Worm (Caenorhabditis elegans) whole organism, L4 larva: Measurements from ENCODE around the gene ecps-2.

Experiments used
- T26A8.4 ChIP-seq: fragments of 200-800 bp; sonication (Bioruptor generic); IDR thresholded peaks from 2 replicates; pipeline ENCODE4 v1.3.6; 2022; ENCODE audit warnings: missing genetic modification characterization, missing compliant biosample characterization
- Y48G9A.11 ChIP-seq: fragments of 200-800 bp; sonication (Bioruptor generic); IDR thresholded peaks from 2 replicates; pipeline ENCODE4 v1.3.6; 2022; ENCODE audit warnings: missing genetic modification reagents, missing genetic modification characterization, missing compliant biosample characterization
- aha-1 ChIP-seq: fragments of 150-350 bp; peaks from one replicate; lab custom pipeline; 2014; ENCODE audit warnings: missing biosample characterization, missing genetic modification characterization
- aly-2 ChIP-seq: sonication (generic microtip); optimal IDR thresholded peaks from 2 replicates; lab custom pipeline; 2018; ENCODE audit warnings: missing biosample characterization, missing genetic modification characterization
- arid-1 ChIP-seq: fragments of 200-800 bp; sonication (Bioruptor generic); conservative IDR thresholded peaks from 2 replicates; pipeline ENCODE4 v1.3.6; 2022; ENCODE audit warnings: missing genetic modification reagents, missing genetic modification characterization, missing compliant biosample characterization
- ceh-20 ChIP-seq: fragments of 200-800 bp; sonication (Bioruptor generic); IDR thresholded peaks from 2 replicates; pipeline ENCODE4 v1.3.6; 2022; ENCODE audit warnings: missing genetic modification reagents, missing genetic modification characterization, missing compliant biosample characterization
- ceh-32 ChIP-seq: sonication (generic microtip); optimal IDR thresholded peaks from 2 replicates; lab custom pipeline; 2016; ENCODE audit warnings: mild to moderate bottlenecking, missing genetic modification characterization, missing compliant biosample characterization; ENCODE audit not compliant: poor library complexity
- ceh-44 ChIP-seq: fragments of 200-800 bp; sonication (Bioruptor generic); IDR thresholded peaks from 2 replicates; pipeline ENCODE4 v1.3.6; 2022; ENCODE audit warnings: missing genetic modification reagents, missing genetic modification characterization, missing compliant biosample characterization
- ces-1 ChIP-seq: fragments of 150-350 bp; sonication (generic microtip); optimal IDR thresholded peaks from 4 replicates; lab custom pipeline; 2014; ENCODE audit warnings: missing biosample characterization, missing genetic modification reagents, missing genetic modification characterization
- ctbp-1 ChIP-seq: fragments of 200-800 bp; sonication (Bioruptor generic); IDR thresholded peaks from 2 replicates; pipeline ENCODE4 v1.3.6; 2022; ENCODE audit warnings: missing genetic modification reagents, missing genetic modification characterization, missing compliant biosample characterization
- daf-12 ChIP-seq: fragments of 150-350 bp; optimal IDR thresholded peaks from 2 replicates; lab custom pipeline; 2014; ENCODE audit warnings: missing biosample characterization, missing genetic modification reagents, missing genetic modification characterization
- dmd-9 ChIP-seq: fragments of 200-800 bp; sonication (Bioruptor generic); IDR thresholded peaks from 2 replicates; pipeline ENCODE4 v1.3.6; 2022; ENCODE audit warnings: missing genetic modification reagents, missing genetic modification characterization, missing compliant biosample characterization
- dpl-1 ChIP-seq: fragments of 150-350 bp; optimal IDR thresholded peaks from 2 replicates; lab custom pipeline; 2014; ENCODE audit warnings: missing biosample characterization, missing genetic modification reagents, missing genetic modification characterization
- egl-27 ChIP-seq: sonication (generic microtip); optimal IDR thresholded peaks from 3 replicates; lab custom pipeline; 2017; ENCODE audit warnings: missing biosample characterization, missing genetic modification reagents, missing genetic modification characterization
- egl-43 ChIP-seq: fragments of 200-800 bp; sonication (Bioruptor generic); IDR thresholded peaks from 2 replicates; pipeline ENCODE4 v1.3.6; 2022; ENCODE audit warnings: missing genetic modification reagents, missing genetic modification characterization, missing compliant biosample characterization
- fkh-10 ChIP-seq: fragments of 150-350 bp; optimal IDR thresholded peaks from 2 replicates; lab custom pipeline; 2014; ENCODE audit warnings: missing biosample characterization, missing genetic modification reagents, missing genetic modification characterization
- gei-8 ChIP-seq: fragments of 200-800 bp; sonication (Bioruptor generic); optimal IDR thresholded peaks from 2 replicates; lab custom pipeline; 2018; ENCODE audit warnings: mild to moderate bottlenecking, missing genetic modification characterization, missing compliant biosample characterization
- hlh-30 ChIP-seq: sonication (generic microtip); optimal IDR thresholded peaks from 2 replicates; lab custom pipeline; 2017; ENCODE audit warnings: antibody characterized with exemption, mild to moderate bottlenecking, missing genetic modification characterization, missing compliant biosample characterization; ENCODE audit not compliant: insufficient read depth
- hmg-1.1 ChIP-seq: fragments of 200-800 bp; sonication (Bioruptor generic); IDR thresholded peaks from 2 replicates; pipeline ENCODE4 v1.3.6; 2022; ENCODE audit warnings: missing genetic modification reagents, missing genetic modification characterization, missing compliant biosample characterization
- lir-3 ChIP-seq: sonication (generic microtip); optimal IDR thresholded peaks from 2 replicates; lab custom pipeline; 2016; ENCODE audit warnings: mild to moderate bottlenecking, missing genetic modification characterization, missing compliant biosample characterization
- lsy-2 ChIP-seq, 2 experiments: fragments of 150-350 bp in 1 of 2; sonication (generic microtip) in 1 of 2; optimal IDR thresholded peaks; 2 replicates each; lab custom pipeline; 2014 to 2017; ENCODE audit warnings: missing biosample characterization in 2 of 2, missing genetic modification characterization in 2 of 2
- mdl-1 ChIP-seq, 2 experiments: fragments of 150-350 bp in 1 of 2; sonication (generic microtip) in 1 of 2; optimal IDR thresholded peaks; 2 replicates each; lab custom pipeline; 2014 to 2017; ENCODE audit warnings: missing biosample characterization in 2 of 2, missing genetic modification characterization in 2 of 2
- mep-1 ChIP-seq: fragments of 150-350 bp; sonication (generic microtip); optimal IDR thresholded peaks from 3 replicates; lab custom pipeline; 2014; ENCODE audit warnings: missing biosample characterization, missing genetic modification characterization
- mes-2 ChIP-seq: sonication (generic microtip); optimal IDR thresholded peaks from 2 replicates; lab custom pipeline; 2016; ENCODE audit warnings: missing genotype, mild to moderate bottlenecking, missing genetic modification characterization, missing compliant biosample characterization; ENCODE audit not compliant: poor library complexity, severe bottlenecking
- nhr-11 ChIP-seq: fragments of 150-350 bp; optimal IDR thresholded peaks from 2 replicates; lab custom pipeline; 2014; ENCODE audit warnings: missing biosample characterization, missing genetic modification characterization
- nhr-111 ChIP-seq: fragments of 200-800 bp; sonication (Bioruptor generic); optimal IDR thresholded peaks from 2 replicates; lab custom pipeline; 2018; ENCODE audit warnings: mild to moderate bottlenecking, missing genetic modification characterization, missing compliant biosample characterization
- nhr-6 ChIP-seq: fragments of 150-350 bp; optimal IDR thresholded peaks from 2 replicates; lab custom pipeline; 2014; ENCODE audit warnings: missing biosample characterization, missing genetic modification characterization
- rbr-2 ChIP-seq: sonication (generic microtip); optimal IDR thresholded peaks from 2 replicates; lab custom pipeline; 2016; ENCODE audit warnings: missing genotype, missing genetic modification characterization, missing compliant biosample characterization
- saeg-2 ChIP-seq: fragments of 200-800 bp; sonication (Bioruptor generic); IDR thresholded peaks from 2 replicates; pipeline ENCODE4 v1.3.6; 2022; ENCODE audit warnings: missing genetic modification reagents, missing genetic modification characterization, missing compliant biosample characterization
- sdz-12 ChIP-seq: fragments of 200-800 bp; sonication (Bioruptor generic); optimal IDR thresholded peaks from 2 replicates; lab custom pipeline; 2018; ENCODE audit warnings: mild to moderate bottlenecking, missing genetic modification characterization, missing compliant biosample characterization
- set-16 ChIP-seq: fragments of 200-800 bp; sonication (Bioruptor generic); IDR thresholded peaks from 2 replicates; pipeline ENCODE4 v1.3.6; 2022; ENCODE audit warnings: missing genetic modification reagents, missing genetic modification characterization, missing compliant biosample characterization
- skn-1 ChIP-seq: fragments of 150-350 bp; optimal IDR thresholded peaks from 2 replicates; lab custom pipeline; 2014; ENCODE audit warnings: missing biosample characterization, missing genetic modification characterization
- spr-1 ChIP-seq: sonication (generic microtip); optimal IDR thresholded peaks from 2 replicates; lab custom pipeline; 2016; ENCODE audit warnings: mild to moderate bottlenecking, missing genetic modification characterization, missing compliant biosample characterization
- spr-3 ChIP-seq: fragments of 200-800 bp; sonication (Bioruptor generic); optimal IDR thresholded peaks from 2 replicates; lab custom pipeline; 2018; ENCODE audit warnings: mild to moderate bottlenecking, missing genetic modification characterization, missing compliant biosample characterization
- unc-62 ChIP-seq, 3 experiments: fragments of 150-350 bp in 1 of 3; sonication (generic microtip); optimal IDR thresholded peaks in 2 of 3; peaks in 1 of 3; 1 replicate in 1 of 3; 2 replicates in 2 of 3; lab custom pipeline; 2014 to 2017; ENCODE audit warnings: missing biosample characterization in 3 of 3, missing genetic modification characterization in 3 of 3, missing genetic modification reagents in 3 of 3, missing genotype in 1 of 3
- vab-7 ChIP-seq: fragments of 200-800 bp; sonication (Bioruptor generic); IDR thresholded peaks from 2 replicates; pipeline ENCODE4 v1.3.6; 2022; ENCODE audit warnings: missing genetic modification reagents, missing genetic modification characterization, missing compliant biosample characterization
- zag-1 ChIP-seq: fragments of 150-350 bp; optimal IDR thresholded peaks from 2 replicates; lab custom pipeline; 2014; ENCODE audit warnings: missing biosample characterization, missing genetic modification characterization

Gene ecps-2

ce11 chrIII:10442355-10443140, at the start of gene ecps-2, which contains the start of gene H04D03.2:
ecps-2 (plus strand) TSS chrIII:10443090.
H04D03.2 (minus strand) TSS chrIII:10442405.
- peak in 1 of 2 experiments; percentile 66 for TF ChIP-seq unc-62 (GFP tag; optimal IDR thresholded peaks at IDR 0.05 in 1 of 2; lab: Kevin White, UChicago)
- no peak for TF ChIP-seq unc-62 (tag; optimal IDR thresholded peaks at IDR 0.05; lab: Kevin White, UChicago)
- TF ChIP-seq ceh-44 = no peak
- TF ChIP-seq dmd-9 = no peak

ce11 chrIII:10395990-10396389, 46.9 kb upstream of the ecps-2 start, which contains the start of gene M03C11.1:
M03C11.1 (minus strand) TSS chrIII:10396090.
- TF ChIP-seq ces-1 (no peak), nhr-11 (tag; lab: Kevin White, UChicago) (no peak)

ce11 chrIII:10396891-10397502, 45.9 kb upstream of the ecps-2 start:
- TF ChIP-seq unc-62 (GFP tag; optimal IDR thresholded peaks at IDR 0.05 in 1 of 2; lab: Kevin White, UChicago) = peak in 1 of 2 experiments; percentile 91
- no peak for TF ChIP-seq unc-62 (tag; optimal IDR thresholded peaks at IDR 0.05; lab: Kevin White, UChicago)
- TF ChIP-seq aha-1 (tag; lab: Kevin White, UChicago) = peak; percentile 75
- TF ChIP-seq ctbp-1 (GFP tag; lab: Robert Waterston, UW) = 0 out of 2 replicates have a peak, but pooled peaks have one; percentile 30
- no peak for TF ChIP-seq zag-1 (tag; lab: Kevin White, UChicago)

- TF ChIP-seq dpl-1 (GFP tag; lab: Kevin White, UChicago) (no peak), egl-43 (0 out of 2 replicates have a peak, but pooled peaks have one; percentile 20), unc-62 (GFP tag; optimal IDR thresholded peaks at IDR 0.05 in 1 of 2; lab: Kevin White, UChicago) (peak in 1 of 2 experiments; percentile 47), unc-62 (tag; optimal IDR thresholded peaks at IDR 0.05; lab: Kevin White, UChicago) (no peak), gei-8 (GFP tag; lab: Kevin White, UChicago) (no peak), daf-12 (tag; lab: Kevin White, UChicago) (no peak), hmg-1.1 (peak; percentile 60; the same call in 1 of the 2 replicates), mep-1 (tag; lab: Kevin White, UChicago) (peak; percentile 35), rbr-2 (tag; lab: Kevin White, UChicago) (peak; percentile 8), set-16 (peak; percentile 20; the same call in 1 of the 2 replicates), nhr-6 (tag; lab: Kevin White, UChicago) (no peak), sdz-12 (GFP tag; lab: Kevin White, UChicago) (no peak), ceh-20 (GFP tag; lab: Robert Waterston, UW) (no peak), aha-1 (tag; lab: Kevin White, UChicago) (peak; percentile 82), mes-2 (tag; lab: Kevin White, UChicago) (peak; percentile 21), ceh-32 (tag; lab: Kevin White, UChicago) (no peak), vab-7 (GFP tag; lab: Robert Waterston, UW) (0 out of 2 replicates have a peak, but pooled peaks have one; percentile 39), spr-3 (GFP tag; lab: Kevin White, UChicago) (no peak), hlh-30 (tag; lab: Kevin White, UChicago) (peak; percentile 50), spr-1 (tag; lab: Kevin White, UChicago) (no peak), lsy-2 (tag; optimal IDR thresholded peaks at IDR 0.05; lab: Kevin White, UChicago) (peak in 1 of 2 experiments; percentile 26), fkh-10 (GFP tag; lab: Kevin White, UChicago) (peak; percentile 38), mdl-1 (tag; optimal IDR thresholded peaks at IDR 0.05; lab: Kevin White, UChicago) (peak in 1 of 2 experiments; percentile 68)
Measured at ce11 chrIII:10398919-10399318, 44.0 kb upstream of the ecps-2 start.

ce11 chrIII:10404918-10405317, 38.0 kb upstream of the ecps-2 start, which contains the start of the genes M03C11.3 and chl-1:
M03C11.3 (plus strand) TSS chrIII:10405070.
chl-1 (minus strand) TSS chrIII:10405240.
- TF ChIP-seq arid-1 (GFP tag; lab: Robert Waterston, UW) (no peak), ceh-20 (GFP tag; lab: Robert Waterston, UW) (no peak), egl-27 (tag; lab: Kevin White, UChicago) (no peak), ctbp-1 (GFP tag; lab: Robert Waterston, UW) (no peak), sdz-12 (GFP tag; lab: Kevin White, UChicago) (no peak), Y48G9A.11 (GFP tag; lab: Robert Waterston, UW) (no peak), lir-3 (tag; lab: Kevin White, UChicago) (no peak), skn-1 (tag; lab: Kevin White, UChicago) (no peak), T26A8.4 (no peak), hmg-1.1 (no peak), saeg-2 (GFP tag; lab: Robert Waterston, UW) (no peak), aly-2 (tag; lab: Kevin White, UChicago) (no peak), nhr-111 (GFP tag; lab: Kevin White, UChicago) (no peak)
